Fruit fly (Drosophila melanogaster) whole organism, prepupa: Measurements from ENCODE around the gene eEF1delta.

Experiments used
- Blimp-1 ChIP-seq: fragments of 200-800 bp; sonication (Bioruptor generic); optimal IDR thresholded peaks from 3 replicates; lab custom pipeline; 2017; ENCODE audit warnings: missing biosample characterization, missing genetic modification characterization, mild to moderate bottlenecking, moderate library complexity, missing genetic modification reagents
- CG10631 ChIP-seq: fragments of 200-800 bp; sonication (Bioruptor generic); optimal IDR thresholded peaks from 2 replicates; lab custom pipeline; 2016; ENCODE audit warnings: missing biosample characterization, missing genetic modification characterization
- CG16779 ChIP-seq: fragments of 200-800 bp; sonication (Bioruptor generic); optimal IDR thresholded peaks from 3 replicates; lab custom pipeline; 2017; ENCODE audit warnings: missing biosample characterization, mild to moderate bottlenecking, missing genetic modification characterization
- CG3032 ChIP-seq: fragments of 200-800 bp; optimal IDR thresholded peaks from 2 replicates; lab custom pipeline; 2019; ENCODE audit warnings: missing biosample characterization, mild to moderate bottlenecking, missing genetic modification characterization, moderate library complexity
- CG6792 ChIP-seq: fragments of 200-800 bp; sonication (Bioruptor generic); optimal IDR thresholded peaks from 3 replicates; lab custom pipeline; 2016; ENCODE audit warnings: missing biosample characterization, missing genetic modification characterization
- CG7368 ChIP-seq: fragments of 200-800 bp; sonication (Bioruptor generic); optimal IDR thresholded peaks from 3 replicates; lab custom pipeline; 2016; ENCODE audit warnings: missing biosample characterization, missing genetic modification characterization
- Hr39 ChIP-seq: fragments of 200-800 bp; sonication (Bioruptor generic); optimal IDR thresholded peaks from 2 replicates; lab custom pipeline; 2016; ENCODE audit warnings: missing biosample characterization, missing genetic modification characterization
- Sox102F ChIP-seq: fragments of 200-800 bp; sonication (Bioruptor generic); optimal IDR thresholded peaks from 2 replicates; lab custom pipeline; 2016; ENCODE audit warnings: missing biosample characterization, mild to moderate bottlenecking, missing genetic modification characterization
- achi ChIP-seq: fragments of 200-800 bp; sonication (Bioruptor generic); optimal IDR thresholded peaks from 3 replicates; lab custom pipeline; 2016; ENCODE audit warnings: missing biosample characterization, missing genetic modification characterization
- dac ChIP-seq: fragments of 200-800 bp; sonication (Bioruptor generic); optimal IDR thresholded peaks from 2 replicates; lab custom pipeline; 2017; ENCODE audit warnings: missing biosample characterization, mild to moderate bottlenecking, missing genetic modification characterization
- dsx ChIP-seq: fragments of 200-800 bp; optimal IDR thresholded peaks from 3 replicates; lab custom pipeline; 2019; ENCODE audit warnings: missing biosample characterization, mild to moderate bottlenecking, missing genetic modification characterization, moderate library complexity; ENCODE audit not compliant: poor library complexity, severe bottlenecking
- fd59A ChIP-seq: fragments of 200-800 bp; sonication (Bioruptor generic); optimal IDR thresholded peaks from 2 replicates; lab custom pipeline; 2017; ENCODE audit warnings: missing biosample characterization, mild to moderate bottlenecking, missing genetic modification characterization, missing genetic modification reagents
- vri ChIP-seq: fragments of 200-800 bp; sonication (Bioruptor generic); optimal IDR thresholded peaks from 3 replicates; lab custom pipeline; 2016; ENCODE audit warnings: missing biosample characterization, mild to moderate bottlenecking, missing genetic modification characterization

DNA sequence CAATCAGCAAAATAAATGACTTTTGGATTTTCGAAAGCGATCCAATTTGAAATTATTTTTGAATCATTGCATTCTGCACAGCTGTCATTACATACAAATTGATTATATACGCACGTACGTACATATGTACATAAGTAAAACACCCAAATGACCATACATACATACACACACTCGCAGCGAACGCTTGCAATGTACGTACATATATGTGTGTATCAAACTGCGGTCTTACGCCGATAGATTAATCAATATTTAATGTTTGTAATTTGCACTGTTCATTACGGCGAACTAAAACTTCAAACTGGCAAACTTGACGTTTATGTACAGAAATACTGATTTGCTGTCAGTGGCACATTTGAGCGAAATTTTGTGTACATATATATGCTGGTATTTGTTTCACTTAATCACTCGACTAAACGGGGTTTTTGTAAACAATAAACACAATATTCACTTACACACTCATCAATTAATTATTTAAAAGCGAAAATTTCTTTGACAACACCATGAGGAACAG, 6.0 kb upstream of the eEF1delta start:
- TF ChIP-seq vri (GFP tag; lab: Kevin White, UChicago): no peak
- TF ChIP-seq Sox102F: no peak
- TF ChIP-seq CG10631 (GFP tag; lab: Kevin White, UChicago): no peak
- no peak for TF ChIP-seq dsx
- TF ChIP-seq CG6792 (GFP tag; lab: Kevin White, UChicago): no peak
- TF ChIP-seq CG16779: no peak
- no peak for TF ChIP-seq CG3032 (tag; lab: Kevin White, UChicago)
- TF ChIP-seq fd59A: no peak
- TF ChIP-seq dac (GFP tag; lab: Kevin White, UChicago): no peak
- TF ChIP-seq Blimp-1: no peak
- no peak for TF ChIP-seq achi (GFP tag; lab: Kevin White, UChicago)
- no peak for TF ChIP-seq CG7368 (GFP tag; lab: Kevin White, UChicago)
- TF ChIP-seq Hr39 (GFP tag; lab: Kevin White, UChicago): no peak
